Fruit fly (Drosophila melanogaster) whole organism, prepupa: ENCODE results near the gene dsd.

Experiments used
- Blimp-1 ChIP-seq: fragments of 200-800 bp; sonication (Bioruptor generic); optimal IDR thresholded peaks from 3 replicates; lab custom pipeline; 2017; ENCODE audit warnings: missing biosample characterization, missing genetic modification characterization, mild to moderate bottlenecking, moderate library complexity, missing genetic modification reagents
- CG10631 ChIP-seq: fragments of 200-800 bp; sonication (Bioruptor generic); optimal IDR thresholded peaks from 2 replicates; lab custom pipeline; 2016; ENCODE audit warnings: missing biosample characterization, missing genetic modification characterization
- CG10669 ChIP-seq: fragments of 200-800 bp; sonication (Bioruptor generic); optimal IDR thresholded peaks from 3 replicates; lab custom pipeline; 2018; ENCODE audit warnings: missing biosample characterization, mild to moderate bottlenecking, missing genetic modification characterization, moderate library complexity
- CG11294 ChIP-seq: fragments of 200-800 bp; sonication (Bioruptor generic); IDR thresholded peaks from 2 replicates; pipeline ENCODE4 v1.3.6; 2022; ENCODE audit warnings: missing biosample characterization, missing genetic modification characterization
- CG11762 ChIP-seq: fragments of 200-800 bp; sonication (Bioruptor generic); optimal IDR thresholded peaks from 3 replicates; lab custom pipeline; 2016; ENCODE audit warnings: missing biosample characterization, missing genetic modification characterization; ENCODE audit not compliant: insufficient read depth
- CG11902 ChIP-seq: fragments of 200-800 bp; sonication (Bioruptor generic); optimal IDR thresholded peaks from 3 replicates; lab custom pipeline; 2016; ENCODE audit warnings: missing biosample characterization, missing genetic modification characterization
- CG15336 ChIP-seq: fragments of 200-800 bp; sonication (Bioruptor generic); IDR thresholded peaks from 2 replicates; pipeline ENCODE4 v1.3.6; 2022; ENCODE audit warnings: missing biosample characterization, missing genetic modification characterization
- CG1621 ChIP-seq: fragments of 200-800 bp; sonication (Bioruptor generic); optimal IDR thresholded peaks from 3 replicates; lab custom pipeline; 2018; ENCODE audit warnings: missing biosample characterization, mild to moderate bottlenecking, missing genetic modification characterization
- CG16779 ChIP-seq: fragments of 200-800 bp; sonication (Bioruptor generic); optimal IDR thresholded peaks from 3 replicates; lab custom pipeline; 2017; ENCODE audit warnings: missing biosample characterization, mild to moderate bottlenecking, missing genetic modification characterization
- CG3032 ChIP-seq: fragments of 200-800 bp; optimal IDR thresholded peaks from 2 replicates; lab custom pipeline; 2019; ENCODE audit warnings: missing biosample characterization, mild to moderate bottlenecking, missing genetic modification characterization, moderate library complexity
- CG31627 ChIP-seq: fragments of 200-800 bp; sonication (Bioruptor generic); optimal IDR thresholded peaks from 3 replicates; lab custom pipeline; 2016; ENCODE audit warnings: missing biosample characterization, missing genetic modification characterization
- CG32006 ChIP-seq: fragments of 200-800 bp; sonication (Bioruptor generic); optimal IDR thresholded peaks from 3 replicates; lab custom pipeline; 2017; ENCODE audit warnings: missing biosample characterization, mild to moderate bottlenecking, missing genetic modification characterization
- CG34406 ChIP-seq: fragments of 200-800 bp; sonication (Bioruptor generic); optimal IDR thresholded peaks from 3 replicates; lab custom pipeline; 2016; ENCODE audit warnings: missing biosample characterization, missing genetic modification characterization
- CG3919 ChIP-seq: fragments of 200-800 bp; sonication (Bioruptor generic); optimal IDR thresholded peaks from 3 replicates; lab custom pipeline; 2016; ENCODE audit warnings: missing biosample characterization, missing genetic modification characterization
- CG4318 ChIP-seq: fragments of 200-800 bp; sonication (Bioruptor generic); optimal IDR thresholded peaks from 3 replicates; lab custom pipeline; 2017; ENCODE audit warnings: missing biosample characterization, mild to moderate bottlenecking, missing genetic modification characterization
- CG6163 ChIP-seq: fragments of 200-800 bp; sonication (Bioruptor generic); IDR thresholded peaks from 3 replicates; pipeline ENCODE4 v1.3.6; 2022; ENCODE audit warnings: missing biosample characterization, missing genetic modification characterization
- CG6792 ChIP-seq: fragments of 200-800 bp; sonication (Bioruptor generic); optimal IDR thresholded peaks from 3 replicates; lab custom pipeline; 2016; ENCODE audit warnings: missing biosample characterization, missing genetic modification characterization
- CG6854 ChIP-seq: fragments of 200-800 bp; sonication (Bioruptor generic); optimal IDR thresholded peaks from 2 replicates; lab custom pipeline; 2017; ENCODE audit warnings: missing biosample characterization, mild to moderate bottlenecking, missing genetic modification characterization
- CG7368 ChIP-seq: fragments of 200-800 bp; sonication (Bioruptor generic); optimal IDR thresholded peaks from 3 replicates; lab custom pipeline; 2016; ENCODE audit warnings: missing biosample characterization, missing genetic modification characterization
- CG8119 ChIP-seq: fragments of 200-800 bp; sonication (Bioruptor generic); IDR thresholded peaks from 3 replicates; pipeline ENCODE4 v1.3.6; 2022; ENCODE audit warnings: missing biosample characterization, missing genetic modification characterization
- CG8319 ChIP-seq: fragments of 200-800 bp; sonication (Bioruptor generic); optimal IDR thresholded peaks from 3 replicates; lab custom pipeline; 2016; ENCODE audit warnings: missing biosample characterization, missing genetic modification characterization
- CG8632 ChIP-seq: fragments of 200-800 bp; sonication (Bioruptor generic); optimal IDR thresholded peaks from 3 replicates; lab custom pipeline; 2016; ENCODE audit warnings: missing biosample characterization, missing genetic modification characterization
- Eip78C ChIP-seq: fragments of 200-800 bp; sonication (Bioruptor generic); peaks from one replicate; lab custom pipeline; 2016; ENCODE audit warnings: missing biosample characterization, missing genetic modification characterization
- Eip93F ChIP-seq: fragments of 200-800 bp; sonication (Bioruptor generic); optimal IDR thresholded peaks from 2 replicates; lab custom pipeline; 2016; ENCODE audit warnings: missing biosample characterization, mild to moderate bottlenecking, missing genetic modification characterization
- Ets21C ChIP-seq: fragments of 200-800 bp; sonication (Bioruptor generic); optimal IDR thresholded peaks from 3 replicates; lab custom pipeline; 2016; ENCODE audit warnings: missing biosample characterization, missing genetic modification characterization
- Ets96B ChIP-seq: fragments of 200-800 bp; optimal IDR thresholded peaks from 2 replicates; lab custom pipeline; 2019; ENCODE audit warnings: missing biosample characterization, mild to moderate bottlenecking, missing genetic modification characterization, moderate library complexity
- Gug ChIP-seq: fragments of 200-800 bp; sonication (Bioruptor generic); IDR thresholded peaks from 2 replicates; pipeline ENCODE4 v1.3.6; 2022; ENCODE audit warnings: missing biosample characterization, missing genetic modification characterization
- Hr38 ChIP-seq: sonication (Bioruptor generic); optimal IDR thresholded peaks from 2 replicates; lab custom pipeline; 2016; ENCODE audit warnings: missing biosample characterization, missing genetic modification characterization
- Hr39 ChIP-seq: fragments of 200-800 bp; sonication (Bioruptor generic); optimal IDR thresholded peaks from 2 replicates; lab custom pipeline; 2016; ENCODE audit warnings: missing biosample characterization, missing genetic modification characterization
- Hr4 ChIP-seq: fragments of 200-800 bp; sonication (Bioruptor generic); optimal IDR thresholded peaks from 3 replicates; lab custom pipeline; 2016; ENCODE audit warnings: missing biosample characterization, missing genetic modification characterization
- Lpt ChIP-seq: fragments of 200-800 bp; sonication (Bioruptor generic); optimal IDR thresholded peaks from 3 replicates; lab custom pipeline; 2016; ENCODE audit warnings: missing biosample characterization, missing genetic modification characterization
- Met ChIP-seq: fragments of 200-800 bp; sonication (Bioruptor generic); optimal IDR thresholded peaks from 3 replicates; lab custom pipeline; 2016; ENCODE audit warnings: missing biosample characterization, missing genetic modification characterization
- OdsH ChIP-seq: fragments of 200-800 bp; sonication (Bioruptor generic); optimal IDR thresholded peaks from 3 replicates; lab custom pipeline; 2016; ENCODE audit warnings: missing biosample characterization, missing genetic modification characterization
- Smox ChIP-seq: fragments of 200-800 bp; sonication (Bioruptor generic); optimal IDR thresholded peaks from 3 replicates; lab custom pipeline; 2016; ENCODE audit warnings: missing biosample characterization, missing genetic modification characterization
- Sox102F ChIP-seq: fragments of 200-800 bp; sonication (Bioruptor generic); optimal IDR thresholded peaks from 2 replicates; lab custom pipeline; 2016; ENCODE audit warnings: missing biosample characterization, mild to moderate bottlenecking, missing genetic modification characterization
- Sox14 ChIP-seq: fragments of 200-800 bp; sonication (Bioruptor generic); optimal IDR thresholded peaks from 3 replicates; lab custom pipeline; 2016; ENCODE audit warnings: missing biosample characterization, missing genetic modification characterization
- Sox15 ChIP-seq: fragments of 200-800 bp; sonication (Bioruptor generic); optimal IDR thresholded peaks from 3 replicates; lab custom pipeline; 2016; ENCODE audit warnings: missing biosample characterization, missing genetic modification characterization
- achi ChIP-seq: fragments of 200-800 bp; sonication (Bioruptor generic); optimal IDR thresholded peaks from 3 replicates; lab custom pipeline; 2016; ENCODE audit warnings: missing biosample characterization, missing genetic modification characterization
- acj6 ChIP-seq: fragments of 200-800 bp; sonication (Bioruptor generic); optimal IDR thresholded peaks from 3 replicates; lab custom pipeline; 2016; ENCODE audit warnings: missing biosample characterization, missing genetic modification characterization
- cyc ChIP-seq: fragments of 200-800 bp; sonication (Bioruptor generic); optimal IDR thresholded peaks from 3 replicates; lab custom pipeline; 2016; ENCODE audit warnings: missing biosample characterization, missing genetic modification characterization
- esn ChIP-seq: fragments of 200-800 bp; sonication (Bioruptor generic); optimal IDR thresholded peaks from 2 replicates; lab custom pipeline; 2016; ENCODE audit warnings: missing biosample characterization, mild to moderate bottlenecking, missing genetic modification characterization, moderate library complexity
- fd59A ChIP-seq: fragments of 200-800 bp; sonication (Bioruptor generic); optimal IDR thresholded peaks from 2 replicates; lab custom pipeline; 2017; ENCODE audit warnings: missing biosample characterization, mild to moderate bottlenecking, missing genetic modification characterization, missing genetic modification reagents
- fkh ChIP-seq: fragments of 200-800 bp; sonication (Bioruptor generic); optimal IDR thresholded peaks from 3 replicates; lab custom pipeline; 2017; ENCODE audit warnings: missing biosample characterization, mild to moderate bottlenecking, missing genetic modification characterization, moderate library complexity
- lz ChIP-seq: fragments of 200-800 bp; sonication (Bioruptor generic); optimal IDR thresholded peaks from 3 replicates; lab custom pipeline; 2016; ENCODE audit warnings: missing biosample characterization, missing genetic modification characterization
- spab ChIP-seq: fragments of 200-800 bp; sonication (Bioruptor generic); optimal IDR thresholded peaks from 2 replicates; lab custom pipeline; 2017; ENCODE audit warnings: missing biosample characterization, mild to moderate bottlenecking, missing genetic modification characterization, missing genetic modification reagents
- ss ChIP-seq, 2 experiments: fragments of 200-800 bp; sonication (Bioruptor generic); optimal IDR thresholded peaks; 2 replicates in 1 of 2; 3 replicates in 1 of 2; lab custom pipeline; 2017 to 2018; ENCODE audit warnings: mild to moderate bottlenecking in 2 of 2, missing biosample characterization in 2 of 2, missing genetic modification characterization in 2 of 2, moderate library complexity in 1 of 2
- svp ChIP-seq: fragments of 200-800 bp; sonication (Bioruptor generic); peaks from one replicate; lab custom pipeline; 2016; ENCODE audit warnings: missing biosample characterization, missing genetic modification characterization
- topi ChIP-seq: fragments of 200-800 bp; sonication (Bioruptor generic); optimal IDR thresholded peaks from 3 replicates; lab custom pipeline; 2016; ENCODE audit warnings: missing biosample characterization, missing genetic modification characterization
- vri ChIP-seq: fragments of 200-800 bp; sonication (Bioruptor generic); optimal IDR thresholded peaks from 3 replicates; lab custom pipeline; 2016; ENCODE audit warnings: missing biosample characterization, mild to moderate bottlenecking, missing genetic modification characterization

Gene dsd

DNA sequence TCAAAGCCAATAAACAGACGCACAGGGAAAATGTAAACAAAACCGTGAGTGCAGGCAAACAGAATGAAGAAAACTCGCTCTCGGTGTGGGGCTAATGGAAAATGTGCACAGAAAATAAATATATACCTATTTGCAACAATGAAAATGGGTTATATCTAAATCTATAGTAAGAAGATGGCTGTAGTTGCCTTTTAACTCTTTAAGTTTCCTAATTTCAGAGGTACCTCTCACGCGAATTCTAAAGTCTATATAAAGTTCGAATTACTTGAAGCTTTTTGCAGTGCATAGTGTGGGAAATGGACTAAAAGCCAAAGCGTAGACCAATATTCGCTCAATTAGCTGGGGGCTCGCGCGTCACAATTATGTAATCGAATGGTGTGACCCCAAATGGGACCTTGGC lies 52.2 kb downstream of the dsd start (continued):
- TF ChIP-seq cyc (no peak), Hr38 (GFP tag; lab: Kevin White, UChicago) (no peak), Sox102F (GFP tag; lab: Kevin White, UChicago) (no peak), CG16779 (peak; percentile 32), Lpt (GFP tag; lab: Kevin White, UChicago) (peak; percentile 85), CG11762 (GFP tag; lab: Kevin White, UChicago) (peak; percentile 56), Sox15 (GFP tag; lab: Kevin White, UChicago) (peak; percentile 14), CG7368 (GFP tag; lab: Kevin White, UChicago) (peak; percentile 44), CG1621 (tag; lab: Kevin White, UChicago) (peak; percentile 13), Gug (peak; percentile 88), Hr39 (GFP tag; lab: Kevin White, UChicago) (peak; percentile 27), Blimp-1 (no peak), CG8319 (GFP tag; lab: Kevin White, UChicago) (peak; percentile 36), svp (no peak), fkh (GFP tag; lab: Kevin White, UChicago) (peak; percentile 57), Hr4 (GFP tag; lab: Kevin White, UChicago) (peak; percentile 91), CG6792 (GFP tag; lab: Kevin White, UChicago) (peak; percentile 39), CG3032 (tag; lab: Kevin White, UChicago) (peak; percentile 33), fd59A (peak; percentile 20), CG4318 (GFP tag; lab: Kevin White, UChicago) (peak; percentile 83), topi (GFP tag; lab: Kevin White, UChicago) (no peak), CG34406 (GFP tag; lab: Kevin White, UChicago) (peak; percentile 33), CG8632 (GFP tag; lab: Kevin White, UChicago) (peak; percentile 37), CG11294 (peak; percentile 89), spab (GFP tag; lab: Kevin White, UChicago) (peak; percentile 14), Eip93F (GFP tag; lab: Kevin White, UChicago) (no peak)

- peak; percentile 94 for TF ChIP-seq svp
- peak; percentile 90 for TF ChIP-seq Met
- peak; percentile 78 for TF ChIP-seq Ets21C (GFP tag; lab: Kevin White, UChicago)
- TF ChIP-seq CG16779, result peak; percentile 28
- TF ChIP-seq Hr4 (GFP tag; lab: Kevin White, UChicago), result peak; percentile 89
- TF ChIP-seq CG11902 (GFP tag; lab: Kevin White, UChicago), result peak; percentile 87
- peak; percentile 90 for TF ChIP-seq CG3919 (GFP tag; lab: Kevin White, UChicago)
- no peak for TF ChIP-seq fkh (GFP tag; lab: Kevin White, UChicago)
- peak; percentile 84 for TF ChIP-seq Hr39 (GFP tag; lab: Kevin White, UChicago)
- TF ChIP-seq ss (GFP tag; optimal IDR thresholded peaks at IDR 0.05; lab: Kevin White, UChicago), result peak; percentile 47 to 59
- no peak for TF ChIP-seq CG1621 (tag; lab: Kevin White, UChicago)
- peak; percentile 97 for TF ChIP-seq Eip78C
- peak; percentile 69; the same call in 1 of the 2 replicates for TF ChIP-seq CG11294
- TF ChIP-seq CG31627 (GFP tag; lab: Kevin White, UChicago), result peak; percentile 86
- TF ChIP-seq CG8632 (GFP tag; lab: Kevin White, UChicago), result peak; percentile 84
- peak; percentile 78 for TF ChIP-seq CG10631 (GFP tag; lab: Kevin White, UChicago)
- peak; percentile 93 for TF ChIP-seq CG15336 (GFP tag; lab: Robert Waterston, UW)
- TF ChIP-seq Ets96B (tag; lab: Kevin White, UChicago), result peak; percentile 75
- TF ChIP-seq CG4318 (GFP tag; lab: Kevin White, UChicago), result peak; percentile 75
- peak; percentile 52 for TF ChIP-seq spab (GFP tag; lab: Kevin White, UChicago)
- TF ChIP-seq CG8119, result peak; percentile 90
- TF ChIP-seq vri (GFP tag; lab: Kevin White, UChicago), result peak; percentile 38
- peak; percentile 86 for TF ChIP-seq lz
- peak; percentile 83 for TF ChIP-seq Smox
- peak; percentile 88 for TF ChIP-seq CG32006 (GFP tag; lab: Kevin White, UChicago)
- TF ChIP-seq OdsH (GFP tag; lab: Kevin White, UChicago), result peak; percentile 88
- peak; percentile 94 for TF ChIP-seq CG6163 (GFP tag; lab: Robert Waterston, UW)
- TF ChIP-seq Sox14, result peak; percentile 84
- peak; percentile 84 for TF ChIP-seq Sox15 (GFP tag; lab: Kevin White, UChicago)
- TF ChIP-seq CG6792 (GFP tag; lab: Kevin White, UChicago), result peak; percentile 89
- TF ChIP-seq acj6 (GFP tag; lab: Kevin White, UChicago), result peak; percentile 91
- TF ChIP-seq esn, result peak; percentile 91
- peak; percentile 85 for TF ChIP-seq achi
- peak; percentile 80 for TF ChIP-seq CG10669 (GFP tag; lab: Kevin White, UChicago)
- peak; percentile 89 for TF ChIP-seq topi (GFP tag; lab: Kevin White, UChicago)
- peak; percentile 52 for TF ChIP-seq CG6854 (GFP tag; lab: Kevin White, UChicago)
- peak; percentile 75 for TF ChIP-seq Lpt (GFP tag; lab: Kevin White, UChicago)
Measured at dm6 chr3R:27553921-27554320, 53.3 kb downstream of the dsd start.
